Worm (Caenorhabditis elegans): Measurements from ENCODE around the gene spp-19.

spp-19 gene

DNA sequence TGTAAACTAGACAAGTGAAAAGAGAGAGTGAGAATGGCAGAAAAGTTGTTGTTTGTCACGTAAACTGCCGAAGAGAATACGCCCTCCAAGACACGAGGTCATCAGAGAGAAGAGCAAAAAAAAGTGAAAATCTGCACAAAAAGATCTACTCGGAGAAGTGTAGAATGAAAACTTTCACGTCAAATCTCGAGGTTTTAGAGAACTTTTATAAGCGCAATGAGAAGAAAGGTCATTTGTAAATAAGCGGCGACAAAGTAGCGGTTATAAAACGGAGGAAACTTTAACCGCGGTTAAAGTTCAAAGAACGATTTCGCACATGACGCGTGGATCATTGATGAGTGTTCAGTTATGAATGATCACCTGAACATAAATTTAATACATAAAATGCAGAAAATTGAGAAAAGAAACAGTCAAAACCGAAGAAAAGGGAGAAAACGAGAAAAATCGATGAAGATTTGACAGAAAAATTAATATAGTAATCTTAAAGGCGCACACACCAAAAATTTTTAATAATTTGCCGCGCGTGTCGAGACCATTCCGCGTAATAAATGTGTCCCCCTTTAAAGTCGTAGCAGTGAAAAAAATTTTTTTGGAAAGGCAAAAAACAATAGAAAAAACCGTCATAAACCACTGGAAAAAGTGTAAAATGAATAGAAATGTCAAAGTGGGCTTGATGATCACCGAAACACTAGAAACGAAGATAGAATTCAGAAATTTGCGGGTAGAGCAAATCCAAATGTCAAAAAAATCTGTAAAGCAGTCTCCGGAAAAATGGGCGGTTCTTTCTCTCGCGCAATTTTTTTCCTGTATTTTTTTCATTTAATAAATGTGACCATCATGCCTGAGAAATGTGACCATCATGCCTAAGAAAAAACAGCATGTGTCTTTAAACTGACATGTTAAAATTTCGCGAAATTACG lies 43.9 kb downstream of the spp-19 start:
- TF ChIP-seq sea-1 (GFP tag; conservative IDR thresholded peaks at IDR 0.05): no peak
- no peak for TF ChIP-seq B0310.2 (tag; optimal IDR thresholded peaks at IDR 0.05)
- TF ChIP-seq tbx-11 (GFP tag; IDR thresholded peaks at IDR 0.05): no peak
- TF ChIP-seq flt-1 (GFP tag; IDR thresholded peaks at IDR 0.05): no peak
- no peak for TF ChIP-seq F13C5.2 (tag; optimal IDR thresholded peaks at IDR 0.05)
- TF ChIP-seq scrt-1 (GFP tag; IDR thresholded peaks at IDR 0.05): no peak
- TF ChIP-seq hmg-4 (GFP tag; optimal IDR thresholded peaks at IDR 0.05): no peak
- TF ChIP-seq tra-4 (tag; optimal IDR thresholded peaks at IDR 0.05): no peak
- TF ChIP-seq aly-1 (tag; optimal IDR thresholded peaks at IDR 0.05): no peak
- no peak for TF ChIP-seq hmbx-1 (tag; optimal IDR thresholded peaks at IDR 0.05)

ce11 chrV:6516491-6517304 lies 44.8 kb downstream of the spp-19 start, which contains the start of gene mdh-1:
mdh-1 (minus strand) TSS chrV:6516526.
- TF ChIP-seq aly-1 (tag; optimal IDR thresholded peaks at IDR 0.05) (no peak), F13C5.2 (tag; optimal IDR thresholded peaks at IDR 0.05) (no peak), pes-1 (GFP tag; IDR thresholded peaks at IDR 0.05) (no peak), tbx-37 (GFP tag; conservative IDR thresholded peaks at IDR 0.05) (no peak), sea-1 (GFP tag; conservative IDR thresholded peaks at IDR 0.05) (no peak), hmbx-1 (tag; optimal IDR thresholded peaks at IDR 0.05) (no peak), B0310.2 (tag; optimal IDR thresholded peaks at IDR 0.05) (no peak)

DNA sequence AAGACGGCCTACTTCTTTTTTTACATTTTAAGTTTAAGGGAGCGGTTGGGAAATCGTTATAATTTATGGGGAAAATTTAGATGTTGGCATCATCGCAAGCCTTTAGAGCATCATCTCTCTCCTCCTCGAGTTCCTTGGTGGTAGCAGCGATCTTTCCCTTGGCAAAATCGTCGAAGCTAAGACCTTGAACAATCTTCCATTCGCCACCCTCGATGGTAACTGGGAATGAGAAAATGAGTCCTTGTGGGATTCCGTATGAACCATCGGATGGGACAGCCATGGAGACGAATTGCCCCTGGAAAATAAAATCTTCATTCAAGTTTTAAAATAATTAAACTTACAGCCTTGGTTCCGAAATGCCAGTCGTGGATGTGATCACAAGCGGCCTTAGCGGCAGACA lies 46.1 kb downstream of the spp-19 start:
- no peak for TF ChIP-seq ets-7 (tag; optimal IDR thresholded peaks at IDR 0.05)
- no peak for TF ChIP-seq ceh-36 (tag; optimal IDR thresholded peaks at IDR 0.05)
- TF ChIP-seq hnd-1 (tag; optimal IDR thresholded peaks at IDR 0.05): no peak
- no peak for TF ChIP-seq ama-1 (optimal IDR thresholded peaks at IDR 0.05)
- no peak for TF ChIP-seq ceh-13 (GFP tag; optimal IDR thresholded peaks at IDR 0.05)
- no peak for TF ChIP-seq flt-1 (GFP tag; IDR thresholded peaks at IDR 0.05)
- no peak for TF ChIP-seq scrt-1 (GFP tag; IDR thresholded peaks at IDR 0.05)
- no peak for TF ChIP-seq F13C5.2 (tag; optimal IDR thresholded peaks at IDR 0.05)
- no peak for TF ChIP-seq tbx-11 (GFP tag; IDR thresholded peaks at IDR 0.05)
- TF ChIP-seq pes-1 (GFP tag; IDR thresholded peaks at IDR 0.05): no peak
- no peak for TF ChIP-seq B0310.2 (tag; optimal IDR thresholded peaks at IDR 0.05)
- TF ChIP-seq aly-1 (tag; optimal IDR thresholded peaks at IDR 0.05): no peak
- TF ChIP-seq tbx-37 (GFP tag; conservative IDR thresholded peaks at IDR 0.05): no peak
- no peak for TF ChIP-seq hmg-4 (GFP tag; optimal IDR thresholded peaks at IDR 0.05)

ce11 chrV:6514887-6515324 lies 46.6 kb downstream of the spp-19 start, which contains the start of gene dpy-11:
dpy-11 (minus strand) TSS chrV:6515240.
- TF ChIP-seq scrt-1 (GFP tag; IDR thresholded peaks at IDR 0.05) (no peak), pes-1 (GFP tag; IDR thresholded peaks at IDR 0.05) (no peak), sea-1 (GFP tag; conservative IDR thresholded peaks at IDR 0.05) (no peak), B0310.2 (tag; optimal IDR thresholded peaks at IDR 0.05) (no peak), hmg-4 (GFP tag; optimal IDR thresholded peaks at IDR 0.05) (no peak), ceh-13 (GFP tag; optimal IDR thresholded peaks at IDR 0.05) (no peak), F13C5.2 (tag; optimal IDR thresholded peaks at IDR 0.05) (no peak), hmbx-1 (tag; optimal IDR thresholded peaks at IDR 0.05) (no peak), aly-1 (tag; optimal IDR thresholded peaks at IDR 0.05) (no peak), hnd-1 (tag; optimal IDR thresholded peaks at IDR 0.05) (no peak), tbx-37 (GFP tag; conservative IDR thresholded peaks at IDR 0.05) (no peak), ama-1 (optimal IDR thresholded peaks at IDR 0.05) (no peak), ceh-36 (tag; optimal IDR thresholded peaks at IDR 0.05) (no peak), tbx-11 (GFP tag; IDR thresholded peaks at IDR 0.05) (no peak), flt-1 (GFP tag; IDR thresholded peaks at IDR 0.05) (no peak), tra-4 (tag; optimal IDR thresholded peaks at IDR 0.05) (no peak), ets-7 (tag; optimal IDR thresholded peaks at IDR 0.05) (no peak)

ce11 chrV:6513786-6514430 lies 47.6 kb downstream of the spp-19 start:
- TF ChIP-seq ceh-13 (GFP tag; optimal IDR thresholded peaks at IDR 0.05): no peak

DNA sequence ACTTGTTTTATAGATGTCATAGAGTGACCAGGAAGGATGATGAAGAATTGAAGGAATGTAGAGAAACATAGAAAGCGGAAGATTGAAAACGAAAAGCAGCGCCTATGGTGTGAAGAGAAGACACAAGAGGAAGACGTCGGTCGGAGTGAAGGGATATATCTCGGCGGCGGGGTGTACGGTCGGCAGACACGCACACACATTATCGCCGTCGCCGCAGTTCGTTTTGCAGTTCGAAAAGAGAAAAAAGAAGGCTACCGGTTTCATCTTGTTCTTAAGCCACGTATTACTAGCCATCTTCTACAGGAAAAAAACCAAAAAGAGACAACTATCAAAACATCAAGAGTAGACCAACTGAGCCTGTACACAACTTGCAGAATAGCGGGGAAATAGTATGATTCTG lies 48.1 kb downstream of the spp-19 start:
- no peak for TF ChIP-seq ceh-13 (GFP tag; optimal IDR thresholded peaks at IDR 0.05)
- TF ChIP-seq pes-1 (GFP tag; IDR thresholded peaks at IDR 0.05): 0 out of 2 replicates have a peak, but pooled peaks have one; percentile 44
- peak; percentile 27 for TF ChIP-seq hmg-4 (GFP tag; optimal IDR thresholded peaks at IDR 0.05)

DNA sequence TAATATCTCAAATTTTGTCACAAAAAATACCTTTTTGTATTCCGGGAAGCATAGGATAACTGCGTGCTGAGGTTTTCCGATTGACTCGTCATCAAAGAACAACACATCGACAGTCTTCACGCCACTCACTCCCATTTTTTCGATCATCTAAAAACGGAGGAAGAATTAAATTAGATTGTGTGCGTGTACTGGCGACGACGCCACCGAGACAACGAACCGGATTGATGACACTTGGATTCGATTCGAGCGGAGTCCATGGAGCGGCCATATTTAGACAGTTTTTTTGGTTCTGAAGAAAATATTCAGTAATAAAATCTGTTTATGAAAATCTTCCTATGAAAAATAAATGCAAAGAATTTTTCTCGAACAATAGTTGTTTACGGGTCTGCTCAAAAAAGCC lies 50.4 kb downstream of the spp-19 start, which contains the start of gene ubh-1:
ubh-1 (minus strand) TSS at position 289 of the 400 bp plus-strand sequence.
- TF ChIP-seq ama-1 (optimal IDR thresholded peaks at IDR 0.05): no peak
- TF ChIP-seq aly-1 (tag; optimal IDR thresholded peaks at IDR 0.05): no peak
- no peak for TF ChIP-seq scrt-1 (GFP tag; IDR thresholded peaks at IDR 0.05)
- no peak for TF ChIP-seq flt-1 (GFP tag; IDR thresholded peaks at IDR 0.05)
- no peak for TF ChIP-seq tbx-37 (GFP tag; conservative IDR thresholded peaks at IDR 0.05)
- no peak for TF ChIP-seq pes-1 (GFP tag; IDR thresholded peaks at IDR 0.05)
- TF ChIP-seq hnd-1 (tag; optimal IDR thresholded peaks at IDR 0.05): no peak
- TF ChIP-seq F13C5.2 (tag; optimal IDR thresholded peaks at IDR 0.05): no peak
